Worm (Caenorhabditis elegans) whole organism, L4 larva: ENCODE measurements around the gene B0496.6.

ENCODE experiments used
- T26A8.4 ChIP-seq: fragments of 200-800 bp; sonication (Bioruptor generic); IDR thresholded peaks from 2 replicates; pipeline ENCODE4 v1.3.6; 2022; ENCODE audit warnings: missing genetic modification characterization, missing compliant biosample characterization
- ZK337.2 ChIP-seq: fragments of 200-800 bp; sonication (Bioruptor generic); IDR thresholded peaks from 2 replicates; pipeline ENCODE4 v1.3.6; 2022; ENCODE audit warnings: missing genetic modification reagents, missing genetic modification characterization, missing compliant biosample characterization
- aly-2 ChIP-seq: sonication (generic microtip); optimal IDR thresholded peaks from 2 replicates; lab custom pipeline; 2018; ENCODE audit warnings: missing biosample characterization, missing genetic modification characterization
- attf-4 ChIP-seq: sonication (generic microtip); optimal IDR thresholded peaks from 3 replicates; lab custom pipeline; 2017; ENCODE audit warnings: missing biosample characterization, missing genetic modification characterization
- ceh-82 ChIP-seq: sonication (generic microtip); optimal IDR thresholded peaks from 2 replicates; lab custom pipeline; 2017; ENCODE audit warnings: missing biosample characterization, missing genetic modification characterization
- ces-1 ChIP-seq: fragments of 150-350 bp; sonication (generic microtip); optimal IDR thresholded peaks from 4 replicates; lab custom pipeline; 2014; ENCODE audit warnings: missing biosample characterization, missing genetic modification reagents, missing genetic modification characterization
- ctbp-1 ChIP-seq: fragments of 200-800 bp; sonication (Bioruptor generic); IDR thresholded peaks from 2 replicates; pipeline ENCODE4 v1.3.6; 2022; ENCODE audit warnings: missing genetic modification reagents, missing genetic modification characterization, missing compliant biosample characterization
- daf-12 ChIP-seq: fragments of 150-350 bp; optimal IDR thresholded peaks from 2 replicates; lab custom pipeline; 2014; ENCODE audit warnings: missing biosample characterization, missing genetic modification reagents, missing genetic modification characterization
- daf-19 ChIP-seq: fragments of 200-800 bp; sonication (Bioruptor generic); conservative IDR thresholded peaks from 2 replicates; pipeline ENCODE4 v1.3.6; 2022; ENCODE audit warnings: missing genetic modification characterization, missing compliant biosample characterization
- daf-8 ChIP-seq: fragments of 200-800 bp; sonication (Bioruptor generic); IDR thresholded peaks from 2 replicates; pipeline ENCODE4 v1.3.6; 2022; ENCODE audit warnings: missing genetic modification characterization, missing compliant biosample characterization
- dmd-6 ChIP-seq: fragments of 200-800 bp; sonication (Bioruptor generic); IDR thresholded peaks from 2 replicates; pipeline ENCODE4 v1.3.6; 2022; ENCODE audit warnings: missing genetic modification reagents, missing genetic modification characterization, missing compliant biosample characterization
- dmd-8 ChIP-seq: fragments of 200-800 bp; sonication (Bioruptor generic); IDR thresholded peaks from 2 replicates; pipeline ENCODE4 v1.3.6; 2022; ENCODE audit warnings: missing genetic modification characterization, missing compliant biosample characterization
- duxl-1 ChIP-seq: sonication (generic microtip); optimal IDR thresholded peaks from 2 replicates; lab custom pipeline; 2016; ENCODE audit warnings: mild to moderate bottlenecking, missing genetic modification characterization, moderate library complexity, missing compliant biosample characterization; ENCODE audit not compliant: poor library complexity
- fos-1 ChIP-seq: fragments of 150-350 bp; optimal IDR thresholded peaks from 2 replicates; lab custom pipeline; 2014; ENCODE audit warnings: missing biosample characterization, missing genetic modification characterization
- hlh-11 ChIP-seq: fragments of 200-800 bp; sonication (Bioruptor generic); optimal IDR thresholded peaks from 2 replicates; lab custom pipeline; 2018; ENCODE audit warnings: mild to moderate bottlenecking, missing genetic modification characterization, missing compliant biosample characterization
- lin-38 ChIP-seq: fragments of 200-800 bp; sonication (Bioruptor generic); IDR thresholded peaks from 2 replicates; pipeline ENCODE4 v1.3.6; 2022; ENCODE audit warnings: missing genetic modification reagents, missing genetic modification characterization, missing compliant biosample characterization
- lin-39 ChIP-seq: fragments of 150-350 bp; optimal IDR thresholded peaks from 2 replicates; lab custom pipeline; 2014; ENCODE audit warnings: missing biosample characterization, missing genetic modification reagents, missing genetic modification characterization
- lir-3 ChIP-seq: sonication (generic microtip); optimal IDR thresholded peaks from 2 replicates; lab custom pipeline; 2016; ENCODE audit warnings: mild to moderate bottlenecking, missing genetic modification characterization, missing compliant biosample characterization
- lsy-2 ChIP-seq, 2 experiments: fragments of 150-350 bp in 1 of 2; sonication (generic microtip) in 1 of 2; optimal IDR thresholded peaks; 2 replicates each; lab custom pipeline; 2014 to 2017; ENCODE audit warnings: missing biosample characterization in 2 of 2, missing genetic modification characterization in 2 of 2
- mxl-3 ChIP-seq: fragments of 200-800 bp; sonication (Bioruptor generic); optimal IDR thresholded peaks from 2 replicates; lab custom pipeline; 2018; ENCODE audit warnings: mild to moderate bottlenecking, missing genetic modification characterization, missing compliant biosample characterization
- nhr-10 ChIP-seq: fragments of 150-350 bp; optimal IDR thresholded peaks from 2 replicates; lab custom pipeline; 2014; ENCODE audit warnings: missing biosample characterization, missing genetic modification characterization
- nhr-102 ChIP-seq: sonication (generic microtip); optimal IDR thresholded peaks from 2 replicates; lab custom pipeline; 2016; ENCODE audit warnings: mild to moderate bottlenecking, missing genetic modification characterization, moderate library complexity, missing compliant biosample characterization
- nhr-11 ChIP-seq: fragments of 150-350 bp; optimal IDR thresholded peaks from 2 replicates; lab custom pipeline; 2014; ENCODE audit warnings: missing biosample characterization, missing genetic modification characterization
- nhr-111 ChIP-seq: fragments of 200-800 bp; sonication (Bioruptor generic); optimal IDR thresholded peaks from 2 replicates; lab custom pipeline; 2018; ENCODE audit warnings: mild to moderate bottlenecking, missing genetic modification characterization, missing compliant biosample characterization
- nhr-237 ChIP-seq: sonication (generic microtip); optimal IDR thresholded peaks from 2 replicates; lab custom pipeline; 2017; ENCODE audit warnings: missing biosample characterization, missing genetic modification characterization
- nhr-28 ChIP-seq: fragments of 150-350 bp; optimal IDR thresholded peaks from 2 replicates; lab custom pipeline; 2014; ENCODE audit warnings: missing biosample characterization, missing genetic modification characterization
- pha-4 ChIP-seq, 2 experiments: fragments of 150-350 bp in 1 of 2; fragments of 200-800 bp in 1 of 2; sonication (Bioruptor generic) in 1 of 2; IDR thresholded peaks in 1 of 2; optimal IDR thresholded peaks in 1 of 2; 2 replicates each; pipeline versions ENCODE4 v1.3.6 to Lab custom; 2014 to 2022; ENCODE audit warnings: missing genetic modification characterization in 2 of 2, missing genetic modification reagents in 2 of 2, missing biosample characterization in 1 of 2, missing compliant biosample characterization in 1 of 2
- php-3 ChIP-seq: fragments of 200-800 bp; sonication (Bioruptor generic); IDR thresholded peaks from 2 replicates; pipeline ENCODE4 v1.3.6; 2022; ENCODE audit warnings: missing genetic modification reagents, missing genetic modification characterization, missing compliant biosample characterization
- rbr-2 ChIP-seq: sonication (generic microtip); optimal IDR thresholded peaks from 2 replicates; lab custom pipeline; 2016; ENCODE audit warnings: missing genotype, missing genetic modification characterization, missing compliant biosample characterization
- snpc-4 ChIP-seq: fragments of 150-350 bp; optimal IDR thresholded peaks from 2 replicates; lab custom pipeline; 2014; ENCODE audit warnings: missing biosample characterization, missing genetic modification characterization
- tag-97 ChIP-seq: fragments of 200-800 bp; sonication (Bioruptor generic); IDR thresholded peaks from 2 replicates; pipeline ENCODE4 v1.3.6; 2022; ENCODE audit warnings: missing genetic modification characterization, missing compliant biosample characterization
- unc-39 ChIP-seq: sonication (generic microtip); optimal IDR thresholded peaks from 2 replicates; lab custom pipeline; 2017; ENCODE audit warnings: missing biosample characterization, missing genetic modification characterization
- unc-62 ChIP-seq, 3 experiments: fragments of 150-350 bp in 1 of 3; sonication (generic microtip); optimal IDR thresholded peaks in 2 of 3; peaks in 1 of 3; 1 replicate in 1 of 3; 2 replicates in 2 of 3; lab custom pipeline; 2014 to 2017; ENCODE audit warnings: missing biosample characterization in 3 of 3, missing genetic modification characterization in 3 of 3, missing genetic modification reagents in 3 of 3, missing genotype in 1 of 3
- vab-7 ChIP-seq: fragments of 200-800 bp; sonication (Bioruptor generic); IDR thresholded peaks from 2 replicates; pipeline ENCODE4 v1.3.6; 2022; ENCODE audit warnings: missing genetic modification reagents, missing genetic modification characterization, missing compliant biosample characterization
- ztf-11 ChIP-seq: fragments of 150-350 bp; optimal IDR thresholded peaks from 2 replicates; lab custom pipeline; 2014; ENCODE audit warnings: missing biosample characterization, missing genetic modification characterization

The B0496.6 gene

ce11 chrIV:7451345-7451744 is 32.4 kb downstream of the B0496.6 start, which contains the start of gene tes-1:
Gene tes-1, minus strand, starts transcription at chrIV:7451445.
- TF ChIP-seq php-3 (GFP tag; lab: Robert Waterston, UW): 0 out of 2 replicates have a peak, but pooled peaks have one; percentile 26
- no peak for TF ChIP-seq ctbp-1 (GFP tag; lab: Robert Waterston, UW)
- no peak for TF ChIP-seq nhr-237
- no peak for TF ChIP-seq nhr-11 (tag; lab: Kevin White, UChicago)
- TF ChIP-seq daf-8: no peak
- no peak for TF ChIP-seq lsy-2 (tag; optimal IDR thresholded peaks at IDR 0.05; lab: Kevin White, UChicago)
- no peak for TF ChIP-seq fos-1

- TF ChIP-seq unc-62 (GFP tag; optimal IDR thresholded peaks at IDR 0.05 in 1 of 2; lab: Kevin White, UChicago) (peak in 1 of 2 experiments; percentile 93), unc-62 (tag; optimal IDR thresholded peaks at IDR 0.05; lab: Kevin White, UChicago) (no peak), ctbp-1 (GFP tag; lab: Robert Waterston, UW) (0 out of 2 replicates have a peak, but pooled peaks have one; percentile 12), tag-97 (no peak), ceh-82 (tag; lab: Kevin White, UChicago) (no peak), ces-1 (GFP tag; lab: Kevin White, UChicago) (peak; percentile 3), nhr-111 (GFP tag; lab: Kevin White, UChicago) (no peak)
These were observed 34.8 kb downstream of the B0496.6 start for ce11 chrIV:7453661-7454159.

ce11 chrIV:7454890-7455289 is 36.0 kb downstream of the B0496.6 start:
- TF ChIP-seq snpc-4 (tag; lab: Kevin White, UChicago) (no peak), unc-62 (GFP tag; optimal IDR thresholded peaks at IDR 0.05 in 1 of 2; lab: Kevin White, UChicago) (peak in 1 of 2 experiments; percentile 92), unc-62 (tag; optimal IDR thresholded peaks at IDR 0.05; lab: Kevin White, UChicago) (no peak)

ce11 chrIV:7456225-7456624 is 37.3 kb downstream of the B0496.6 start, which contains the start of gene F13B6.1:
Gene F13B6.1, plus strand, starts transcription at chrIV:7456525.
- no peak for TF ChIP-seq nhr-28 (tag; lab: Kevin White, UChicago)
- TF ChIP-seq mxl-3 (GFP tag; lab: Kevin White, UChicago): no peak
- TF ChIP-seq vab-7 (GFP tag; lab: Robert Waterston, UW): no peak
- TF ChIP-seq nhr-10 (tag; lab: Kevin White, UChicago): no peak
- TF ChIP-seq dmd-6: no peak
- TF ChIP-seq daf-19 (GFP tag; lab: Robert Waterston, UW): no peak
- TF ChIP-seq nhr-111 (GFP tag; lab: Kevin White, UChicago): no peak
- TF ChIP-seq pha-4 (GFP tag; IDR thresholded peaks at IDR 0.05; lab: Robert Waterston, UW): no peak
- TF ChIP-seq pha-4 (tag; optimal IDR thresholded peaks at IDR 0.05; lab: Kevin White, UChicago): no peak
- no peak for TF ChIP-seq nhr-102 (tag; lab: Kevin White, UChicago)

- TF ChIP-seq lin-38 (GFP tag; lab: Robert Waterston, UW): no peak
- TF ChIP-seq rbr-2: no peak
- no peak for TF ChIP-seq hlh-11
- no peak for TF ChIP-seq dmd-8 (GFP tag; lab: Robert Waterston, UW)
- TF ChIP-seq, all 104 proteins: peak for 0
These were observed 41.3 kb downstream of the B0496.6 start, which contains the start of gene F13B6.2 for ce11 chrIV:7460225-7460624. Gene F13B6.2, minus strand, starts transcription at chrIV:7460325.

- TF ChIP-seq aly-2 (tag; lab: Kevin White, UChicago) (no peak), lsy-2 (tag; optimal IDR thresholded peaks at IDR 0.05; lab: Kevin White, UChicago) (no peak), ZK337.2 (no peak), unc-39 (tag; lab: Kevin White, UChicago) (no peak), snpc-4 (tag; lab: Kevin White, UChicago) (no peak), rbr-2 (no peak), duxl-1 (tag; lab: Kevin White, UChicago) (no peak), attf-4 (no peak), pha-4 (GFP tag; IDR thresholded peaks at IDR 0.05; lab: Robert Waterston, UW) (no peak), pha-4 (tag; optimal IDR thresholded peaks at IDR 0.05; lab: Kevin White, UChicago) (no peak), mxl-3 (GFP tag; lab: Kevin White, UChicago) (no peak), ctbp-1 (GFP tag; lab: Robert Waterston, UW) (no peak), T26A8.4 (no peak), nhr-237 (no peak), lin-39 (tag; lab: Kevin White, UChicago) (no peak), ztf-11 (tag; lab: Kevin White, UChicago) (no peak), lir-3 (tag; lab: Kevin White, UChicago) (no peak), daf-12 (tag; lab: Kevin White, UChicago) (no peak)
These were observed 46.9 kb downstream of the B0496.6 start, which contains the start of gene F13B6.3 for ce11 chrIV:7465857-7466256. Gene F13B6.3, minus strand, starts transcription at chrIV:7465957.
